Fruit fly (Drosophila melanogaster): ENCODE measurements around the gene HDAC4.

Gene HDAC4

DNA sequence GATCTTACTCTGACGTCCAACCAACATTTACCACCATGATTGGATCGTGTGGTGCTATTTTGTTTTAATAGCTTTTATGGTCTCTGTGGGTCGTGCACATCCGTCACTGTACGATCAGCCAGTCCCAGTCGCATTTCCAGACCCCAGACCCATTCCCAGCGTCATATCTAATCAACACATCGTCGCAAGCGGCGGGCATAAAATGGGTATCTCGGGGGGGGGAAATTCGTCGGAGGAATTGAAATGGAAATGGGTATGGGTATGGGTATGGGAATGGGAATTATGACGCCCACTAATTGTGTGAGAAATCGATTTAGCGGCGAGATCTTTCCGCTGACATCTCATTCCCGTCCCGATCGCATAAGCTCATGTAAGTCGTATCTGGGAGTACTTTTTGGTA is 25.3 kb upstream of the HDAC4 start:
- TF ChIP-seq pad (GFP tag; optimal IDR thresholded peaks at IDR 0.05) (peak; percentile 38), CG12768 (GFP tag; optimal IDR thresholded peaks at IDR 0.05) (peak; percentile 42), CG7101 (tag; optimal IDR thresholded peaks at IDR 0.05) (peak; percentile 42), CG33017 (tag; optimal IDR thresholded peaks at IDR 0.05) (peak; percentile 18), tj (GFP tag; optimal IDR thresholded peaks at IDR 0.05) (no peak), cic (GFP tag; optimal IDR thresholded peaks at IDR 0.05) (peak; percentile 66), CG7045 (GFP tag; optimal IDR thresholded peaks at IDR 0.05) (no peak), Hr96 (GFP tag; optimal IDR thresholded peaks at IDR 0.05) (peak; percentile 17)

DNA sequence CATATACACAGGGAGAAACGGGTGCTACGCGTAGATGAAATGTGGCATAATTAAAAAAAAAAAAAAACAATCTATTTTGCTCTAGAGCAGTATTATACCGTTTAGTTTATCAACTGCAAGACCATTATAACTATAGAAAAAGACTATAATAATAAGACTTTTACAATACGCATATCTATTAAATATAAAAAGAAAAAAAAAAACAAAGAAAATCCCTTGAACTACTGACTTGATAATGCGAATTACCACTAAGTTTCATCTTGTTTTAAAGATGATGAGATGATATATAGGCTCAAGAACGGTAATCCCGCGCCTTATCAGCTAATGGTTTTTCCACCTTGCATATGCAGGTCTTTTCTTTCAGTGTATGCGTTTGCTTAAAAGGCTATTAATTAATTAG is 21.8 kb upstream of the HDAC4 start:
- TF ChIP-seq CG12768 (GFP tag; optimal IDR thresholded peaks at IDR 0.05) (no peak), CG33017 (tag; optimal IDR thresholded peaks at IDR 0.05) (no peak), ovo (GFP tag; optimal IDR thresholded peaks at IDR 0.05) (peak; percentile 3), kay (GFP tag; ENCODE audit: borderline replicate concordance) (peak; percentile 44), Hr96 (GFP tag; optimal IDR thresholded peaks at IDR 0.05) (peak; percentile 5), CG7101 (tag; optimal IDR thresholded peaks at IDR 0.05) (peak; percentile 3), CG11617 (GFP tag; optimal IDR thresholded peaks at IDR 0.05) (peak; percentile 58), tj (GFP tag; optimal IDR thresholded peaks at IDR 0.05) (peak; percentile 20), Clk (GFP tag; optimal IDR thresholded peaks at IDR 0.05) (no peak)

DNA sequence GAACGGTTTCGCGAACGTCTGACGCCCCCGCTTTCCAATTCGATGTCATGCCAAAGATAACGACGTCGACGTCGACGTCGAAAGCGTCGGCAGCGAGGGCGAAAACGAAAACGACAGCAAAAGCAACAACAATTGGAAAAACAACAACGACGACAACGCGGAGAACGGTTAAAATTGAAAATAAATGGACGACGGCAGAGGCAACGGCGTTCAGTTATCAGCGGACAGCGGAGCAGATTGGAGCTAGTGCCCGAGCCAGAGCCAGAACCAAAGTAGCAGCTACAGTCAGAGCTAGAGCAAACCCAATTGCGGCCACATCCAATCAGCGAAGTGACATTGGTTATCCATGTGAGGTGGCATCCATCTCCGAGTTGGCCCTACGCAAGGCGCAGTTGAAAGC is 19.9 kb upstream of the HDAC4 start:
- TF ChIP-seq CG11617 (GFP tag; optimal IDR thresholded peaks at IDR 0.05): no peak
- TF ChIP-seq CG12768 (GFP tag; optimal IDR thresholded peaks at IDR 0.05): no peak
- peak; percentile 21 for TF ChIP-seq tj (GFP tag; optimal IDR thresholded peaks at IDR 0.05)
- TF ChIP-seq bab1 (GFP tag; optimal IDR thresholded peaks at IDR 0.05): peak; percentile 28
- no peak for TF ChIP-seq CG14711 (tag; optimal IDR thresholded peaks at IDR 0.05)
- TF ChIP-seq Mnt (GFP tag; optimal IDR thresholded peaks at IDR 0.05): peak; percentile 12
- no peak for TF ChIP-seq kay (GFP tag; ENCODE audit: borderline replicate concordance)
- no peak for TF ChIP-seq toe (GFP tag; optimal IDR thresholded peaks at IDR 0.05)
- no peak for TF ChIP-seq CG7045 (GFP tag; optimal IDR thresholded peaks at IDR 0.05)
- no peak for TF ChIP-seq Clk (GFP tag; optimal IDR thresholded peaks at IDR 0.05)
- TF ChIP-seq ovo (GFP tag; optimal IDR thresholded peaks at IDR 0.05): peak; percentile 29
- no peak for TF ChIP-seq CG5204 (GFP tag; optimal IDR thresholded peaks at IDR 0.05)
- no peak for TF ChIP-seq cic (GFP tag; optimal IDR thresholded peaks at IDR 0.05)
- TF ChIP-seq Crg-1 (GFP tag; optimal IDR thresholded peaks at IDR 0.05): no peak
- TF ChIP-seq CG1620 (GFP tag; optimal IDR thresholded peaks at IDR 0.05): no peak
- no peak for TF ChIP-seq cnc (optimal IDR thresholded peaks at IDR 0.05)
- TF ChIP-seq CG7101 (tag; optimal IDR thresholded peaks at IDR 0.05): no peak
- TF ChIP-seq Hr96 (GFP tag; optimal IDR thresholded peaks at IDR 0.05): no peak
- no peak for TF ChIP-seq pad (GFP tag; optimal IDR thresholded peaks at IDR 0.05)
- no peak for TF ChIP-seq CG33017 (tag; optimal IDR thresholded peaks at IDR 0.05)

DNA sequence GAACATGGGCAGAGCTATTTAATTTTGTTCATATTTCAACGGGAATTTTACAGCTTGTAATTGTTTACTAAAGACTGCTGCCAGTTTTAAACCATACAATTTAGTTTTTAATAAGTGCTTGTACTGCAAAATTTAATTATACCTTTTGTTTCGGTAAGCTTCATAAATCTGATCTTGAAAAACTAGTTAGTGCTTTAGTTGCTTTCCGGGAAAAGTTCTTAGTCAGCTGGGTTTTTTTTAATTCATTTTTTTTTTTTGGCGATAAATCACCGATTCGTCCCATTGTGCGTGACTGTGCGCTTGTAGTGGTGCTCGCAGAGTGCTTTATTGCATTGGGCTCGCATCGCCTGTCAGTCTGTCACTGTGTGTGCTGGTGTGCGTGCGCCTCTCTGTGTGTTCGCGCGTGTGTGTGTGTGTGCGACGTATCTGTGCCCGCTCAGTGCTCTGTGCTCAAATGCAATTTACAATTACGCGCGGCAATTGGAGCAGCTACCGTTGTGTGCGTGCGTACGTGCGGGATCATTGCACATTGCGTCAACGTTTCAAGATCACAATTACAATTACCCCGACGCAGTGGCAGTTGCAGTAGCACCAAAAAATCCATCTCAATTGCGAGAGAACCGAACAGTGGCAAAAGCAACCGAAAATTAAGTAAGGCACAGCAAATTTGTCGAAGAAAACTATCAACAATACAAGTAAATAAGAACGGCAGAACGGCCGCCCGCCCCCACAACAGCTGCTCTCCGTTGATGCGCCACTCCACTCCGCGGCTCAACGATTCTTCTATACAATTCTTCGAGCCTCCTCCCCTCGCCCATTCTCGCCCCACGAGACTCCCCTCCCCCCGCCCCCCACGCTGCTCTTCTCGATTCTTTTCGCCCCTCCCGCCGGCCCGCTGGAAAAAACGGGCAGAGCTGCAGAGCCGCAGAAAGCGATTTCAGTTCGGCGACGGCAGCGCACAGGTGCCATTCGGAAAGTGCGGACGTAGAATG is 18.5 kb upstream of the HDAC4 start:
- TF ChIP-seq cic (GFP tag; optimal IDR thresholded peaks at IDR 0.05): peak; percentile 63
- TF ChIP-seq Crg-1 (GFP tag; optimal IDR thresholded peaks at IDR 0.05): no peak
- no peak for TF ChIP-seq toe (GFP tag; optimal IDR thresholded peaks at IDR 0.05)
- no peak for TF ChIP-seq CG12768 (GFP tag; optimal IDR thresholded peaks at IDR 0.05)
- no peak for TF ChIP-seq pad (GFP tag; optimal IDR thresholded peaks at IDR 0.05)
- no peak for TF ChIP-seq Clk (GFP tag; optimal IDR thresholded peaks at IDR 0.05)
- TF ChIP-seq Mnt (GFP tag; optimal IDR thresholded peaks at IDR 0.05): peak; percentile 10
- peak; percentile 5 for TF ChIP-seq CG7101 (tag; optimal IDR thresholded peaks at IDR 0.05)
- TF ChIP-seq CG33017 (tag; optimal IDR thresholded peaks at IDR 0.05): no peak
- no peak for TF ChIP-seq CG5204 (GFP tag; optimal IDR thresholded peaks at IDR 0.05)
- TF ChIP-seq kay (GFP tag; ENCODE audit: borderline replicate concordance): no peak
- no peak for TF ChIP-seq Hr96 (GFP tag; optimal IDR thresholded peaks at IDR 0.05)
- TF ChIP-seq CG14711 (tag; optimal IDR thresholded peaks at IDR 0.05): no peak
- TF ChIP-seq tj (GFP tag; optimal IDR thresholded peaks at IDR 0.05): peak; percentile 29
- no peak for TF ChIP-seq ovo (GFP tag; optimal IDR thresholded peaks at IDR 0.05)
- TF ChIP-seq bab1 (GFP tag; optimal IDR thresholded peaks at IDR 0.05): no peak
- TF ChIP-seq cnc (optimal IDR thresholded peaks at IDR 0.05): no peak
- no peak for TF ChIP-seq CG7045 (GFP tag; optimal IDR thresholded peaks at IDR 0.05)
- TF ChIP-seq CG1620 (GFP tag; optimal IDR thresholded peaks at IDR 0.05): no peak
- TF ChIP-seq CG11617 (GFP tag; optimal IDR thresholded peaks at IDR 0.05): peak; percentile 39

DNA sequence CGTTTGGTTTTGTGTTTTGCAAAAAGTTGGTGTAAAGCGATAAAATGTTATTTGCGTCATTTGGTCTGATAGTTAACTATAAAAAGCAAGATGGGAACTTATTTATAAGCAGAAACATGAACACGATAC is 18.0 kb upstream of the HDAC4 start, which contains the start of gene IP3K2:
Gene IP3K2 (plus strand): TSS at position 107 of the 129 bp plus-strand sequence.
- TF ChIP-seq kay (GFP tag; ENCODE audit: borderline replicate concordance): peak; percentile 51
- TF ChIP-seq CG1620 (GFP tag; optimal IDR thresholded peaks at IDR 0.05): no peak

DNA sequence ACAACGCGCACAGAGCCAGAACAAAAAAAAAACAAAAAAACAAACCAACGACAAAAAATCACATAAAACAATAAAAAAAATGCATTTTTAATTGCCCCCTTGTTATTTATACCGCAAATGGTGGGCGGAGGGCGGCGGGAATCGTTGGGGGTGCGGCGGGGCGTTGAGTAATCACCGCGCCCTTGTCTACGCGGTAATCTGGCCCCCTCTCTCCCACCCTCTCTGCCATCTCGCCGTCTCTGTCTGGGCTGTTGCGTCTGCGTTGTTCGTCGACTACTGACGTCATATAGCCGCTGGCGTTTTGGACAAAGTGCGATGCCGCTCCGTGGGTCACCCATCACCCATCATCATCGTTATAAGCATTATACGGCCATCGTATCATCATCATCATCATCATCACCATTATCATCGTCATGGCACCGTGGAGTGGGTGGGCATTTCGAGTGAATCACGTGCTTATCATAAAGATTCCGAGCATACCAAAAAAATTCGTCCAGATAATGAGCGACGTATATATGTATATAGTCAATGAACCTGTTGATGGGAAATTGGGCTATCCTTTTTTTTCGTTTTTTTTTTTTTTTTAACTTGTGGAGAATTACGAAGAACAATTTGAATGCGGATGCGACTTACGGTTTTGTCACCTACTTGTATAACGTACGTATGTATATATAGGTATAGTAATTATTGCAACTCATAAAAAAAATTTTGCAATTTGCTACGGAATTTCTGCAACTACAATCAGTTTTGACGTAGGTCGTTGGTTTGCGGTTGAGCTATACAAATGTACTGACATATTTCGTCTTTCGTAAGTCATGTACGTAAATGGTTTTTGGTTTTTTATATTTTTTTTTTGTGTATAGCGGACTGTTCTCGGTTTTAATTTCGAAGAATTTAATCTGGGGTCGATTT is 17.4 kb upstream of the HDAC4 start:
- TF ChIP-seq cic (GFP tag; optimal IDR thresholded peaks at IDR 0.05) (peak; percentile 68), CG11617 (GFP tag; optimal IDR thresholded peaks at IDR 0.05) (peak; percentile 52), tj (GFP tag; optimal IDR thresholded peaks at IDR 0.05) (peak; percentile 79), kay (GFP tag; ENCODE audit: borderline replicate concordance) (peak; percentile 60), ovo (GFP tag; optimal IDR thresholded peaks at IDR 0.05) (peak; percentile 78), CG7045 (GFP tag; optimal IDR thresholded peaks at IDR 0.05) (peak; percentile 25), Hr96 (GFP tag; optimal IDR thresholded peaks at IDR 0.05) (no peak), CG14711 (tag; optimal IDR thresholded peaks at IDR 0.05) (no peak), CG12768 (GFP tag; optimal IDR thresholded peaks at IDR 0.05) (peak; percentile 66), Clk (GFP tag; optimal IDR thresholded peaks at IDR 0.05) (no peak)

All from whole organism, adult.